Worm (Caenorhabditis elegans) whole organism, late embryonic: ENCODE results near the gene haf-2.

Experiments used
- T23F11.4 ChIP-seq: fragments of 200-800 bp; sonication (Bioruptor generic); optimal IDR thresholded peaks from 2 replicates; lab custom pipeline; 2018; ENCODE audit warnings: mild to moderate bottlenecking, missing genetic modification characterization, missing compliant biosample characterization
- ama-1 ChIP-seq: fragments of 150-350 bp; optimal IDR thresholded peaks from 2 replicates; lab custom pipeline; 2014
- ceh-14 ChIP-seq: sonication (generic microtip); optimal IDR thresholded peaks from 2 replicates; lab custom pipeline; 2016; ENCODE audit warnings: missing genotype, missing genetic modification characterization, missing compliant biosample characterization
- ceh-22 ChIP-seq: sonication (generic microtip); optimal IDR thresholded peaks from 2 replicates; lab custom pipeline; 2017; ENCODE audit warnings: missing biosample characterization, missing genetic modification characterization
- ceh-48 ChIP-seq: sonication (generic microtip); optimal IDR thresholded peaks from 2 replicates; lab custom pipeline; 2016; ENCODE audit warnings: missing genetic modification characterization, inconsistent platforms, missing compliant biosample characterization
- dmd-4 ChIP-seq: sonication (generic microtip); optimal IDR thresholded peaks from 2 replicates; lab custom pipeline; 2016; ENCODE audit warnings: borderline replicate concordance, missing genetic modification characterization, missing compliant biosample characterization
- dve-1 ChIP-seq: sonication (generic microtip); optimal IDR thresholded peaks from 2 replicates; lab custom pipeline; 2017; ENCODE audit warnings: antibody characterized with exemption, mild to moderate bottlenecking, missing genetic modification characterization, missing compliant biosample characterization
- elt-4 ChIP-seq: sonication (generic microtip); optimal IDR thresholded peaks from 2 replicates; lab custom pipeline; 2016; ENCODE audit warnings: missing genetic modification characterization, missing compliant biosample characterization
- nhr-11 ChIP-seq: fragments of 150-350 bp; optimal IDR thresholded peaks from 2 replicates; lab custom pipeline; 2014; ENCODE audit warnings: missing biosample characterization, missing genetic modification characterization
- npax-4 ChIP-seq: sonication (generic microtip); optimal IDR thresholded peaks from 2 replicates; lab custom pipeline; 2016; ENCODE audit warnings: missing genetic modification characterization, missing compliant biosample characterization
- pag-3 ChIP-seq: sonication (generic microtip); optimal IDR thresholded peaks from 2 replicates; lab custom pipeline; 2016; ENCODE audit warnings: missing compliant biosample characterization, missing genetic modification characterization, borderline replicate concordance
- unc-55 ChIP-seq: sonication (generic microtip); optimal IDR thresholded peaks from 2 replicates; lab custom pipeline; 2017; ENCODE audit warnings: missing biosample characterization, missing genetic modification reagents, missing genetic modification characterization
- unc-86 ChIP-seq: sonication (generic microtip); optimal IDR thresholded peaks from 2 replicates; lab custom pipeline; 2016; ENCODE audit warnings: missing genetic modification characterization, missing compliant biosample characterization

DNA sequence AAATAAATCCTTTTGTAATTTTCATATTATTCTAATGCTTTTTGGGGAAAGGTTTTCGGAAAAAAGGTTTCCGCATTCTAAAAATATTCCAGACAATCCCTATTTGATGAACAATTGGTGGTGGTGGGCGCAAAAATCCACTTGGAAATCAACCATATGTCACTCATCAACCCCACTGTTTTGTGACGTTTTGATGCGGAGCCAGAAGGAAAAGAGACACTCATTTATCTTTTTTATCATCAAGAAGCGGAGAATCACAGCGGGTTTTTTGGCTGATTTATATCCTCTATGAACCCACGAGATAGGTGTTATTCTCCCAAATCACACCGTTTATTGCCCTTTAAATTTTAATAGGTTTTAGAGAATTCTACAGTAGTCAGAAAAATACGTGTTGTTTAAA lies 950 bp upstream of the haf-2 start:
- TF ChIP-seq dve-1 (no peak), nhr-11 (tag; lab: Kevin White, UChicago) (no peak), unc-86 (tag; lab: Kevin White, UChicago) (no peak), ceh-14 (tag; lab: Kevin White, UChicago) (no peak), ceh-48 (no peak), unc-55 (no peak), ceh-22 (no peak), pag-3 (no peak), dmd-4 (tag; lab: Kevin White, UChicago) (no peak), npax-4 (no peak), ama-1 (no peak), elt-4 (tag; lab: Kevin White, UChicago) (no peak), T23F11.4 (no peak)
